Worm (Caenorhabditis elegans) whole organism, L2 larva: ENCODE measurements around the gene F59A1.18.

Experiments
- F13H6.1 ChIP-seq: sonication (generic microtip); optimal IDR thresholded peaks from 2 replicates; lab custom pipeline; 2016; ENCODE audit warnings: missing genetic modification characterization, missing compliant biosample characterization
- ceh-82 ChIP-seq: fragments of 150-350 bp; optimal IDR thresholded peaks from 2 replicates; lab custom pipeline; 2014; ENCODE audit warnings: missing biosample characterization, missing genetic modification characterization
- dmd-4 ChIP-seq: sonication (generic microtip); optimal IDR thresholded peaks from 2 replicates; lab custom pipeline; 2017; ENCODE audit warnings: missing biosample characterization, missing genetic modification characterization
- lin-11 ChIP-seq: fragments of 150-350 bp; sonication (generic microtip); optimal IDR thresholded peaks from 2 replicates; lab custom pipeline; 2014; ENCODE audit warnings: missing biosample characterization, missing genetic modification characterization, inconsistent platforms, mixed read lengths
- mab-5 ChIP-seq: fragments of 150-350 bp; optimal IDR thresholded peaks from 2 replicates; lab custom pipeline; 2014; ENCODE audit warnings: missing biosample characterization, missing genetic modification characterization
- mdl-1 ChIP-seq, 2 experiments: fragments of 150-350 bp in 1 of 2; sonication (generic microtip) in 1 of 2; optimal IDR thresholded peaks; 2 replicates each; lab custom pipeline; 2017; ENCODE audit warnings: missing biosample characterization in 2 of 2, missing genetic modification characterization in 2 of 2
- skn-1 ChIP-seq: sonication (generic microtip); optimal IDR thresholded peaks from 2 replicates; lab custom pipeline; 2017; ENCODE audit warnings: missing biosample characterization, missing genetic modification characterization
- zag-1 ChIP-seq: fragments of 150-350 bp; optimal IDR thresholded peaks from 2 replicates; lab custom pipeline; 2014; ENCODE audit warnings: missing biosample characterization, missing genetic modification characterization

- TF ChIP-seq skn-1 (tag; lab: Kevin White, UChicago) = no peak
- TF ChIP-seq mab-5 (tag; lab: Kevin White, UChicago) = no peak
- TF ChIP-seq ceh-82 (tag; lab: Kevin White, UChicago) = no peak
- no peak for TF ChIP-seq zag-1
- TF ChIP-seq F13H6.1 = no peak
- TF ChIP-seq dmd-4 (tag; lab: Kevin White, UChicago) = no peak
- TF ChIP-seq mdl-1 (tag; optimal IDR thresholded peaks at IDR 0.05; lab: Kevin White, UChicago) = no peak
- TF ChIP-seq lin-11 (tag; lab: Kevin White, UChicago) = no peak
Observed at ce11 chrV:17684857-17685256, 1.9 kb downstream of the F59A1.18 start, which contains the start of the genes F59A1.16 and F59A1.6.
